Fruit fly (Drosophila melanogaster) whole organism, embryonic: ENCODE measurements around the gene CG13603.

Source experiments
- CG10366 ChIP-seq: fragments of 200-800 bp; sonication (Bioruptor generic); IDR thresholded peaks from 2 replicates; pipeline ENCODE4 v1.3.6; 2022; ENCODE audit warnings: missing biosample characterization, missing genetic modification characterization
- CG12299 ChIP-seq: fragments of 200-800 bp; sonication (Bioruptor generic); optimal IDR thresholded peaks from 2 replicates; lab custom pipeline; 2018; ENCODE audit warnings: missing biosample characterization, mild to moderate bottlenecking, missing genetic modification characterization
- CG13296 ChIP-seq: fragments of 200-800 bp; sonication (Bioruptor generic); optimal IDR thresholded peaks from 3 replicates; lab custom pipeline; 2018; ENCODE audit warnings: missing biosample characterization, mild to moderate bottlenecking, missing genetic modification characterization
- CG15601 ChIP-seq: fragments of 200-800 bp; sonication (Bioruptor generic); optimal IDR thresholded peaks from 3 replicates; lab custom pipeline; 2019; ENCODE audit warnings: missing biosample characterization, mild to moderate bottlenecking, missing genetic modification characterization, moderate library complexity
- CG16813 ChIP-seq: fragments of 200-800 bp; sonication (Bioruptor generic); IDR thresholded peaks from 3 replicates; pipeline ENCODE4 v1.3.6; 2022; ENCODE audit warnings: missing biosample characterization, missing genetic modification characterization; ENCODE audit not compliant: partially characterized antibody
- CG17359 ChIP-seq: fragments of 200-800 bp; sonication (Bioruptor generic); optimal IDR thresholded peaks from 3 replicates; lab custom pipeline; 2018; ENCODE audit warnings: missing biosample characterization, mild to moderate bottlenecking, missing genetic modification characterization, moderate library complexity
- CG17912 ChIP-seq: fragments of 200-800 bp; sonication (Bioruptor generic); optimal IDR thresholded peaks from 2 replicates; lab custom pipeline; 2018; ENCODE audit warnings: missing biosample characterization, mild to moderate bottlenecking, missing genetic modification characterization
- CG18262 ChIP-seq: fragments of 200-800 bp; optimal IDR thresholded peaks from 3 replicates; lab custom pipeline; 2019; ENCODE audit warnings: missing biosample characterization, mild to moderate bottlenecking, missing genetic modification characterization, moderate library complexity
- CG34376 ChIP-seq: fragments of 200-800 bp; sonication (Bioruptor generic); optimal IDR thresholded peaks from 2 replicates; lab custom pipeline; 2018; ENCODE audit warnings: missing biosample characterization, mild to moderate bottlenecking, missing genetic modification characterization
- CG3726 ChIP-seq: fragments of 200-800 bp; sonication (Bioruptor generic); IDR thresholded peaks from 3 replicates; pipeline ENCODE4, ENCODE4 v1.3.6; 2022; ENCODE audit warnings: missing biosample characterization, missing genetic modification characterization
- CG4328 ChIP-seq: fragments of 200-800 bp; sonication (Bioruptor generic); optimal IDR thresholded peaks from 3 replicates; lab custom pipeline; 2017; ENCODE audit warnings: missing biosample characterization, missing genetic modification reagents, missing genetic modification characterization
- CG5953 ChIP-seq: fragments of 200-800 bp; sonication (Bioruptor generic); IDR thresholded peaks from 2 replicates; pipeline ENCODE4 v1.3.6; 2022; ENCODE audit warnings: missing biosample characterization, missing genetic modification characterization
- CG6254 ChIP-seq: fragments of 200-800 bp; sonication (Bioruptor generic); optimal IDR thresholded peaks from 3 replicates; lab custom pipeline; 2017; ENCODE audit warnings: mild to moderate bottlenecking, missing biosample characterization, missing genetic modification reagents, missing genetic modification characterization
- CG6689 ChIP-seq: fragments of 200-800 bp; sonication (Bioruptor generic); IDR thresholded peaks from 2 replicates; pipeline ENCODE4 v1.3.6; 2022; ENCODE audit warnings: missing biosample characterization, missing genetic modification characterization
- CG6765 ChIP-seq: fragments of 200-800 bp; sonication (Bioruptor generic); optimal IDR thresholded peaks from 3 replicates; lab custom pipeline; 2017; ENCODE audit warnings: missing biosample characterization, mild to moderate bottlenecking, missing genetic modification characterization
- CG7745 ChIP-seq: fragments of 200-800 bp; sonication (Bioruptor generic); optimal IDR thresholded peaks from 2 replicates; lab custom pipeline; 2018; ENCODE audit warnings: missing biosample characterization, mild to moderate bottlenecking, missing genetic modification characterization, moderate library complexity
- CG8388 ChIP-seq: fragments of 200-800 bp; sonication (Bioruptor generic); optimal IDR thresholded peaks from 2 replicates; lab custom pipeline; 2019; ENCODE audit warnings: missing biosample characterization, mild to moderate bottlenecking, missing genetic modification characterization, moderate library complexity
- CG9817 ChIP-seq: fragments of 200-800 bp; sonication (Bioruptor generic); optimal IDR thresholded peaks from 2 replicates; lab custom pipeline; 2018; ENCODE audit warnings: missing biosample characterization, mild to moderate bottlenecking, missing genetic modification characterization, moderate library complexity
- CHES-1-like ChIP-seq: fragments of 200-800 bp; sonication (Bioruptor generic); optimal IDR thresholded peaks from 2 replicates; lab custom pipeline; 2016; ENCODE audit warnings: missing biosample characterization, missing genetic modification characterization
- D ChIP-seq, 2 experiments: fragments of 200-800 bp in 1 of 2; fragments of >200 bp in 1 of 2; sonication (Bioruptor generic) in 1 of 2; optimal IDR thresholded peaks; 2 replicates in 1 of 2; 3 replicates in 1 of 2; lab custom pipeline; 2017; ENCODE audit warnings: mild to moderate bottlenecking in 1 of 2, missing biosample characterization in 1 of 2, missing genetic modification characterization in 1 of 2, missing genetic modification reagents in 1 of 2
- Deaf1 ChIP-seq: fragments of 200-800 bp; optimal IDR thresholded peaks from 3 replicates; lab custom pipeline; 2019; ENCODE audit warnings: missing biosample characterization, mild to moderate bottlenecking, missing genetic modification characterization, moderate library complexity
- Ets97D ChIP-seq: fragments of 200-800 bp; sonication (Bioruptor generic); optimal IDR thresholded peaks from 3 replicates; lab custom pipeline; 2016; ENCODE audit warnings: missing biosample characterization, missing genetic modification characterization
- HLH4C ChIP-seq: fragments of 200-800 bp; sonication (Bioruptor generic); IDR thresholded peaks from 3 replicates; pipeline ENCODE4 v1.3.6; 2022; ENCODE audit warnings: missing biosample characterization, missing genetic modification characterization; ENCODE audit not compliant: partially characterized antibody
- Lim3 ChIP-seq: fragments of 200-800 bp; sonication (Bioruptor generic); IDR thresholded peaks from 2 replicates; pipeline ENCODE4 v1.3.6; 2022; ENCODE audit warnings: missing biosample characterization, missing genetic modification characterization
- Mad ChIP-seq: fragments of 200-800 bp; sonication (Bioruptor generic); optimal IDR thresholded peaks from 2 replicates; lab custom pipeline; 2016; ENCODE audit warnings: missing biosample characterization, missing genetic modification characterization
- NfI ChIP-seq: fragments of 200-800 bp; sonication (Bioruptor generic); optimal IDR thresholded peaks from 3 replicates; lab custom pipeline; 2018; ENCODE audit warnings: missing biosample characterization, mild to moderate bottlenecking, missing genetic modification characterization, moderate library complexity
- Oli ChIP-seq: fragments of 200-800 bp; sonication (Bioruptor generic); optimal IDR thresholded peaks from 2 replicates; lab custom pipeline; 2018; ENCODE audit warnings: missing biosample characterization, mild to moderate bottlenecking, missing genetic modification characterization, moderate library complexity
- Opbp ChIP-seq: fragments of 200-800 bp; sonication (Bioruptor generic); IDR thresholded peaks from 3 replicates; pipeline ENCODE4 v1.3.6; 2022; ENCODE audit warnings: missing biosample characterization, missing genetic modification characterization; ENCODE audit not compliant: partially characterized antibody
- Sry-β ChIP-seq: fragments of 200-800 bp; sonication (Bioruptor generic); optimal IDR thresholded peaks from 2 replicates; lab custom pipeline; 2018; ENCODE audit warnings: missing biosample characterization, mild to moderate bottlenecking, missing genetic modification characterization, moderate library complexity
- az2 ChIP-seq: fragments of 200-800 bp; sonication (Bioruptor generic); optimal IDR thresholded peaks from 3 replicates; lab custom pipeline; 2016; ENCODE audit warnings: missing biosample characterization, missing genetic modification characterization
- chm ChIP-seq: fragments of 200-800 bp; sonication (Bioruptor generic); IDR thresholded peaks from 2 replicates; pipeline ENCODE4 v1.3.6; 2022; ENCODE audit warnings: missing biosample characterization, missing genetic modification characterization
- chn ChIP-seq: fragments of 200-800 bp; sonication (Bioruptor generic); optimal IDR thresholded peaks from 2 replicates; lab custom pipeline; 2016; ENCODE audit warnings: missing biosample characterization, missing genetic modification characterization
- ewg ChIP-seq: fragments of 200-800 bp; sonication (Bioruptor generic); optimal IDR thresholded peaks from 3 replicates; lab custom pipeline; 2017; ENCODE audit warnings: mild to moderate bottlenecking, missing biosample characterization, missing genetic modification reagents, missing genetic modification characterization
- gce ChIP-seq: fragments of 200-800 bp; sonication (Bioruptor generic); IDR thresholded peaks from 3 replicates; pipeline ENCODE4 v1.3.6; 2022; ENCODE audit warnings: missing biosample characterization, missing genetic modification characterization
- gcm ChIP-seq: fragments of 200-800 bp; sonication (Bioruptor generic); optimal IDR thresholded peaks from 2 replicates; lab custom pipeline; 2019; ENCODE audit warnings: missing biosample characterization, mild to moderate bottlenecking, missing genetic modification characterization, moderate library complexity
- gfzf ChIP-seq: fragments of 200-800 bp; sonication (Bioruptor generic); optimal IDR thresholded peaks from 2 replicates; lab custom pipeline; 2016; ENCODE audit warnings: missing biosample characterization, mild to moderate bottlenecking, missing genetic modification characterization, moderate library complexity
- hkb ChIP-seq, 2 experiments: fragments of 200-800 bp in 1 of 2; fragments of >200 bp in 1 of 2; sonication (Bioruptor generic) in 1 of 2; IDR thresholded peaks in 1 of 2; optimal IDR thresholded peaks in 1 of 2; 2 replicates each; pipeline versions ENCODE4 v1.3.6 to Lab custom; 2017 to 2022; ENCODE audit warnings: missing biosample characterization in 1 of 2, missing genetic modification characterization in 1 of 2
- mirr ChIP-seq: fragments of 200-800 bp; sonication (Bioruptor generic); optimal IDR thresholded peaks from 3 replicates; lab custom pipeline; 2018; ENCODE audit warnings: missing biosample characterization, mild to moderate bottlenecking, missing genetic modification characterization
- org-1 ChIP-seq: fragments of 200-800 bp; sonication (Bioruptor generic); optimal IDR thresholded peaks from 2 replicates; lab custom pipeline; 2017; ENCODE audit warnings: missing biosample characterization, missing genetic modification characterization
- pita ChIP-seq: fragments of 200-800 bp; sonication (Bioruptor generic); optimal IDR thresholded peaks from 2 replicates; lab custom pipeline; 2017; ENCODE audit warnings: missing biosample characterization, mild to moderate bottlenecking, missing genetic modification characterization
- salm ChIP-seq: fragments of 200-800 bp; sonication (Bioruptor generic); optimal IDR thresholded peaks from 2 replicates; lab custom pipeline; 2018; ENCODE audit warnings: missing biosample characterization, mild to moderate bottlenecking, missing genetic modification characterization
- schlank ChIP-seq: fragments of 200-800 bp; sonication (Bioruptor generic); optimal IDR thresholded peaks from 2 replicates; lab custom pipeline; 2018; ENCODE audit warnings: missing biosample characterization, mild to moderate bottlenecking, missing genetic modification characterization
- ssp ChIP-seq: fragments of 200-800 bp; sonication (Bioruptor generic); IDR thresholded peaks from 2 replicates; pipeline ENCODE4 v1.3.6; 2022; ENCODE audit warnings: missing biosample characterization, missing genetic modification characterization
- stc ChIP-seq: fragments of 200-800 bp; sonication (Bioruptor generic); IDR thresholded peaks from 2 replicates; pipeline ENCODE4 v1.3.6; 2022; ENCODE audit warnings: missing biosample characterization, missing genetic modification characterization
- stwl ChIP-seq: fragments of 200-800 bp; sonication (Bioruptor generic); optimal IDR thresholded peaks from 3 replicates; lab custom pipeline; 2018; ENCODE audit warnings: missing biosample characterization, mild to moderate bottlenecking, missing genetic modification characterization, moderate library complexity
- vnd ChIP-seq: fragments of 200-800 bp; sonication (Bioruptor generic); IDR thresholded peaks from 3 replicates; pipeline ENCODE4 v1.3.6; 2022; ENCODE audit warnings: missing biosample characterization, missing genetic modification characterization; ENCODE audit not compliant: partially characterized antibody
- wek ChIP-seq: fragments of 200-800 bp; sonication (Bioruptor generic); optimal IDR thresholded peaks from 3 replicates; lab custom pipeline; 2018; ENCODE audit warnings: missing biosample characterization, mild to moderate bottlenecking, missing genetic modification characterization, moderate library complexity
- zen2 ChIP-seq: fragments of 200-800 bp; sonication (Bioruptor generic); IDR thresholded peaks from 3 replicates; pipeline ENCODE4 v1.3.6; 2022; ENCODE audit warnings: missing biosample characterization, missing genetic modification characterization; ENCODE audit not compliant: partially characterized antibody
- zfh2 ChIP-seq: fragments of 200-800 bp; sonication (Bioruptor generic); optimal IDR thresholded peaks from 2 replicates; lab custom pipeline; 2016; ENCODE audit warnings: missing biosample characterization, missing genetic modification characterization

CG13603 gene

dm6 chr3R:23969449-23969848 is 16.9 kb downstream of the CG13603 start (continued):
- TF ChIP-seq CG18262 (peak; percentile 49), CG6765 (GFP tag; lab: Kevin White, UChicago) (no peak), wek (GFP tag; lab: Kevin White, UChicago) (no peak), Opbp (no peak), Lim3 (GFP tag; lab: Robert Waterston, UW) (no peak), chm (GFP tag; lab: Robert Waterston, UW) (no peak), CG7745 (no peak), mirr (GFP tag; lab: Kevin White, UChicago) (no peak), zfh2 (GFP tag; lab: Kevin White, UChicago) (no peak), gce (no peak), ssp (peak; percentile 50), CG17359 (tag; lab: Kevin White, UChicago) (peak; percentile 68), CG16813 (no peak), CG6254 (no peak), gcm (GFP tag; lab: Kevin White, UChicago) (peak; percentile 47), CG10366 (GFP tag; lab: Robert Waterston, UW) (peak; percentile 53), CG8388 (GFP tag; lab: Kevin White, UChicago) (peak; percentile 47), stwl (no peak), CHES-1-like (GFP tag; lab: Kevin White, UChicago) (no peak), CG4328 (GFP tag; lab: Kevin White, UChicago) (peak; percentile 9), hkb (optimal IDR thresholded peaks at IDR 0.05; lab: Kevin White, UChicago) (no peak), hkb (GFP tag; IDR thresholded peaks at IDR 0.05; lab: Robert Waterston, UW) (peak; percentile 64; the same call in 1 of the 2 replicates), HLH4C (GFP tag; lab: Robert Waterston, UW) (no peak), az2 (peak; percentile 5), CG3726 (GFP tag; lab: Robert Waterston, UW) (no peak), pita (GFP tag; lab: Kevin White, UChicago) (no peak), CG6689 (GFP tag; lab: Robert Waterston, UW) (peak; percentile 52), CG15601 (tag; lab: Kevin White, UChicago) (peak; percentile 25), Oli (tag; lab: Kevin White, UChicago) (peak; percentile 54), Mad (no peak), ewg (GFP tag; lab: Kevin White, UChicago) (peak; percentile 17), NfI (peak; percentile 47), D (optimal IDR thresholded peaks at IDR 0.05; lab: Kevin White, UChicago) (no peak), D (GFP tag; optimal IDR thresholded peaks at IDR 0.05; lab: Kevin White, UChicago) (no peak), CG9817 (tag; lab: Kevin White, UChicago) (peak; percentile 70), CG17912 (GFP tag; lab: Kevin White, UChicago) (no peak), stc (GFP tag; lab: Robert Waterston, UW) (peak; percentile 51), CG34376 (GFP tag; lab: Kevin White, UChicago) (no peak), vnd (GFP tag; lab: Robert Waterston, UW) (no peak), zen2 (no peak), CG12299 (tag; lab: Kevin White, UChicago) (peak; percentile 20), schlank (tag; lab: Kevin White, UChicago) (no peak), org-1 (GFP tag; lab: Kevin White, UChicago) (peak; percentile 20), CG5953 (GFP tag; lab: Robert Waterston, UW) (no peak), Ets97D (GFP tag; lab: Kevin White, UChicago) (no peak), Sry-β (GFP tag; lab: Kevin White, UChicago) (no peak), CG13296 (peak; percentile 57), chn (GFP tag; lab: Kevin White, UChicago) (no peak), salm (tag; lab: Kevin White, UChicago) (peak; percentile 23), Deaf1 (tag; lab: Kevin White, UChicago) (peak; percentile 39), gfzf (GFP tag; lab: Kevin White, UChicago) (no peak)
